Worm (Caenorhabditis elegans): Measurements from ENCODE around the gene W02A2.5.

ce11 chrIV:13356005-13356404 is 13.3 kb downstream of the W02A2.5 start:
- TF ChIP-seq nhr-43 (tag; optimal IDR thresholded peaks at IDR 0.05; ENCODE audit: poor library complexity, severe bottlenecking) (no peak), ceh-28 (tag; optimal IDR thresholded peaks at IDR 0.05) (no peak)
